Worm (Caenorhabditis elegans): ENCODE measurements around the gene gpc-1.

gpc-1 gene

DNA sequence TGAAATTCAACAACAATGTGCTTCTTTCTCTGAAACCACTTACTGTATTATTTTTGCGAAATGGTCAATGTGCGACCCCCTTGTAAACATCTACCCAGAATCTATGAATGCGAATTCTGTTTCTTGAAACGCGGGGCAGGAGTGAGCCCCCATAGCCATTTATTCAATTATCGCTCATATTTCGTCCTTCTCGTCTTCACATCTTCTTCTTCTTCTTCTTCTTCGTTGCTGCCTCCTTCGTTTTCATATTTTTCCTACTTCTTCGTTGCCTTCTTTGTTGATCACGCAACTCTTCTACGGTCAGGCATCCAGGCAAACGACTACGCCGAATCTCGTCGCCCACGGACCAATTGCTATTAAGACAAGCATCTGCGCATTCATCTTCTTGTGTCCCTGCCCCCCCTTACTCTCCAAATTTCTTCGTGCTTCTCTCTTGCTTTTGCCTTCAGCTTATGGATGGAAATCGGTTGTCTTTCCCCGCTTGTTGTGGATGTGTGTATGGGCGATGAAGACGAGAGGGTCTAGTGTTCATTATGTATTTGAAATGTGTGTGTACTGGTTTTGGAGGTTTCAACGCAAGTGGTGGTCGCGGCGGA, 17.4 kb upstream of the gpc-1 start:
- no peak for TF ChIP-seq ceh-36 (tag; optimal IDR thresholded peaks at IDR 0.05)
- peak; percentile 44 for TF ChIP-seq hmg-4 (GFP tag; optimal IDR thresholded peaks at IDR 0.05)

DNA sequence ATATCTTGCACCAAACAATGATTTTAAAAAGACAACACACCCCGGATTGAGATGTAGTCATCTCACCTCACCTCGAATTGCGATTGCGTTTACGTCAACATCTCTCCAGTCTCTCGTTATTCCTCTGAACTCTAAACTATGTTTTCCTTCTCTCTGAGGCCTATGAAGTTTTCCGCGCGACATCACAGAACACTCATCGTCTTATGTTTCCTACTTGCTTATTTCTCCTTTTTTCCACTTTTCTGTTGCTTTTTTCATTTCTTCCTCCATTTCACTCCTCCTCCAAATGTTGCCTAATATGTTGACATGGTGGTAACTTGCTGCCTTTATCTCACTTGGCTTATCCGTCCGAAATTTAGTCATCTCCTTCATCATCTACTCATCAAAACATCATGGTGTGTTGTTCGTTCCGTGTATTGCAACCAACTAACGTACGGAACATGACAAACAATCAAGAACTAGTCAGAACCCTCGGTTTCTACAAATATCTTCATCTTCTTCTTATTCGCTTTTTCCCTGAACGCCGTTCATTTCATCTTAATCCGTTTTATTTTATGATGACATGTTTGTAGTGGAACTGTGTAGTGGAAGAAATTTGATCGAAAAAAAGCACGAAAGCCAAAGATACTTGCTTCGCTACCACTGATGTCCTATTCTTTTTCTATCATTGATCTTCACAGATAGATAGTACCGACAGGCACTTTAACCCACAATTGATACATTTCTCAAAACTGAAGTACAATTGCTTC, 14.5 kb upstream of the gpc-1 start:
- TF ChIP-seq B0310.2 (tag; optimal IDR thresholded peaks at IDR 0.05) (no peak), pes-1 (GFP tag; IDR thresholded peaks at IDR 0.05) (no peak), tbx-11 (GFP tag; IDR thresholded peaks at IDR 0.05) (no peak), hmbx-1 (tag; optimal IDR thresholded peaks at IDR 0.05) (no peak), scrt-1 (GFP tag; IDR thresholded peaks at IDR 0.05) (no peak), aly-1 (tag; optimal IDR thresholded peaks at IDR 0.05) (no peak), ets-7 (tag; optimal IDR thresholded peaks at IDR 0.05) (no peak), hnd-1 (tag; optimal IDR thresholded peaks at IDR 0.05) (no peak), tbx-37 (GFP tag; conservative IDR thresholded peaks at IDR 0.05) (no peak), tra-4 (tag; optimal IDR thresholded peaks at IDR 0.05) (no peak), ama-1 (optimal IDR thresholded peaks at IDR 0.05) (no peak), F13C5.2 (tag; optimal IDR thresholded peaks at IDR 0.05) (no peak), ceh-13 (GFP tag; optimal IDR thresholded peaks at IDR 0.05) (no peak), sea-1 (GFP tag; conservative IDR thresholded peaks at IDR 0.05) (no peak), flt-1 (GFP tag; IDR thresholded peaks at IDR 0.05) (no peak), ceh-36 (tag; optimal IDR thresholded peaks at IDR 0.05) (no peak), hmg-4 (GFP tag; optimal IDR thresholded peaks at IDR 0.05) (no peak)

DNA sequence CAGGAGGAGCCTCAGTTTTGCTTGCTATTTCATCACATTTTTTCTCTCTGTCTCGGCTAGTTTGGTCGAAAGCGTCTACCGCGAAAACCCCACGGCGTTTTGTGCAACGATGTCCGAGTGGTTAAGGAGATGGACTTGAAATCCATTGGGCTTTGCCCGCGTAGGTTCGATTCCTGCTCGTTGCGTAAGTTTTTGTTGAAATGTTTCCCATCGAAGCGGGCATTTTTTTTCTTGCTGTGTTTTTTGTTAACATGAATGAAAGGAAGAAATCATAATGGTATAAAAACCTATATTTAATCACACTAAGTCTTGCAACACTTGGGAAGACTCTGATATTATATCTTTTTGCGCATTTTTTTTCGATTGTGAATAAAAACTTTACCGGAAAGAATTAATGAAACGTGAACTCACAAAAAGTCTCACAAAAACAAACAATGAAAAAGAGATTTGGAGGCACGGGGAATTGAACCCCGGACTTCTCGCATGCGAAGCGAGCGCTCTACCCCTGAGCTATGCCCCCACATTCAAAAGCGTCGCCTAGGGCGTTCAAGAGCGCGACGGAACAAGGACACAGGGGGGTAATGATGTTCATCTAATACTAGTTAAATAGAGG, 5.2 kb upstream of the gpc-1 start:
- TF ChIP-seq scrt-1 (GFP tag; IDR thresholded peaks at IDR 0.05), result peak; percentile 91
- peak; percentile 83 for TF ChIP-seq aly-1 (tag; optimal IDR thresholded peaks at IDR 0.05)
- peak; percentile 76 for TF ChIP-seq hmbx-1 (tag; optimal IDR thresholded peaks at IDR 0.05)
- peak; percentile 79 for TF ChIP-seq tra-4 (tag; optimal IDR thresholded peaks at IDR 0.05)
- TF ChIP-seq ama-1 (optimal IDR thresholded peaks at IDR 0.05), result no peak
- TF ChIP-seq hnd-1 (tag; optimal IDR thresholded peaks at IDR 0.05), result peak; percentile 77
- peak; percentile 82 for TF ChIP-seq sea-1 (GFP tag; conservative IDR thresholded peaks at IDR 0.05)
- peak; percentile 88 for TF ChIP-seq pes-1 (GFP tag; IDR thresholded peaks at IDR 0.05)
- TF ChIP-seq F13C5.2 (tag; optimal IDR thresholded peaks at IDR 0.05), result peak; percentile 89
- TF ChIP-seq hmg-4 (GFP tag; optimal IDR thresholded peaks at IDR 0.05), result no peak
- TF ChIP-seq ceh-13 (GFP tag; optimal IDR thresholded peaks at IDR 0.05), result peak; percentile 70
- TF ChIP-seq ceh-36 (tag; optimal IDR thresholded peaks at IDR 0.05), result peak; percentile 90
- TF ChIP-seq ets-7 (tag; optimal IDR thresholded peaks at IDR 0.05), result peak; percentile 66
- peak; percentile 80 for TF ChIP-seq tbx-11 (GFP tag; IDR thresholded peaks at IDR 0.05)
- peak; percentile 67 for TF ChIP-seq B0310.2 (tag; optimal IDR thresholded peaks at IDR 0.05)
- peak; percentile 84 for TF ChIP-seq tbx-37 (GFP tag; conservative IDR thresholded peaks at IDR 0.05)
- TF ChIP-seq flt-1 (GFP tag; IDR thresholded peaks at IDR 0.05), result peak; percentile 90

DNA sequence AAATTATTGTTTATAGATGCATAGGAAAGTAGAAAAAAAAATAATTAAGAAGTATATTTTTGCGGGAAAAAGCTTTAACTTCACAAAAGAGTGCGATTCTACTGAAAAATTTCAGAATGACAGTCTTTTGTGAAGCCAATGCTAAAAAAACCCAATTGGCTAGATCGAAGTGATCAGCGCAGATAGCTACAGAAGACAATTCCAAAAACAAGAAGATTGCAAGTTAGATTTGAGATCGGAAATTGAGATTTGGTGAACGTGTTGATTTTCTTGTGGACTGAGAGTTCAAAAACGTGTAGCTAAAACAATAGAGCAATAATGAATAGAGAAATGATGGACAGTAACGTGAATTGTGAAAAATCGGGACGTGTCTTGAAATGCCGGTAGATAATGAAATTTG, 3.6 kb downstream of the gpc-1 start:
- no peak for TF ChIP-seq sea-1 (GFP tag; conservative IDR thresholded peaks at IDR 0.05)
- TF ChIP-seq hmbx-1 (tag; optimal IDR thresholded peaks at IDR 0.05), result no peak
- no peak for TF ChIP-seq tbx-11 (GFP tag; IDR thresholded peaks at IDR 0.05)
- no peak for TF ChIP-seq scrt-1 (GFP tag; IDR thresholded peaks at IDR 0.05)
- no peak for TF ChIP-seq F13C5.2 (tag; optimal IDR thresholded peaks at IDR 0.05)
- no peak for TF ChIP-seq ama-1 (optimal IDR thresholded peaks at IDR 0.05)
- TF ChIP-seq tbx-37 (GFP tag; conservative IDR thresholded peaks at IDR 0.05), result no peak
- TF ChIP-seq pes-1 (GFP tag; IDR thresholded peaks at IDR 0.05), result no peak
- TF ChIP-seq hnd-1 (tag; optimal IDR thresholded peaks at IDR 0.05), result no peak
- TF ChIP-seq tra-4 (tag; optimal IDR thresholded peaks at IDR 0.05), result no peak
- no peak for TF ChIP-seq hmg-4 (GFP tag; optimal IDR thresholded peaks at IDR 0.05)
- no peak for TF ChIP-seq ceh-13 (GFP tag; optimal IDR thresholded peaks at IDR 0.05)
- TF ChIP-seq ceh-36 (tag; optimal IDR thresholded peaks at IDR 0.05), result no peak
- TF ChIP-seq ets-7 (tag; optimal IDR thresholded peaks at IDR 0.05), result no peak
- no peak for TF ChIP-seq flt-1 (GFP tag; IDR thresholded peaks at IDR 0.05)
- no peak for TF ChIP-seq aly-1 (tag; optimal IDR thresholded peaks at IDR 0.05)
- TF ChIP-seq B0310.2 (tag; optimal IDR thresholded peaks at IDR 0.05), result no peak

DNA sequence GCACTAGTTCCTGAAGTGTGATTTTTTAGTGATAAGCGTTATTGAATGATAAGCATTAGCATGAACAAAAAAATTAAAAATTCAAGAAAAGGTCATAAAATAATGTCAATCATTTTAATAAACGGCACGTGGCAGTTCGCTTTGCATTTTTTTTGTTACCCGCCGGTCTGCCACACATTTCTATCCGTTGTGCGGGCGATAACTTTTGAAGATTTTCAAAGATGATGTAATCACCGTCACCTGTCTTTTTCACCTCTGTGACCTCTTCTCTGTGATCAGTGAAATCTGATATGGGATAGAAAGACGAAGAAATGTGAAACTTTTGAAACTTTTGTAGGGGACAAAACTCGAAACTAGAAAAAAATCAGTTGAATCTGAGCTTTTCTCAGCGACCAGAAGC, 6.9 kb downstream of the gpc-1 start:
- TF ChIP-seq F13C5.2 (tag; optimal IDR thresholded peaks at IDR 0.05) (no peak), ceh-13 (GFP tag; optimal IDR thresholded peaks at IDR 0.05) (no peak), ceh-36 (tag; optimal IDR thresholded peaks at IDR 0.05) (no peak), B0310.2 (tag; optimal IDR thresholded peaks at IDR 0.05) (no peak), scrt-1 (GFP tag; IDR thresholded peaks at IDR 0.05) (no peak), aly-1 (tag; optimal IDR thresholded peaks at IDR 0.05) (no peak), flt-1 (GFP tag; IDR thresholded peaks at IDR 0.05) (no peak)

DNA sequence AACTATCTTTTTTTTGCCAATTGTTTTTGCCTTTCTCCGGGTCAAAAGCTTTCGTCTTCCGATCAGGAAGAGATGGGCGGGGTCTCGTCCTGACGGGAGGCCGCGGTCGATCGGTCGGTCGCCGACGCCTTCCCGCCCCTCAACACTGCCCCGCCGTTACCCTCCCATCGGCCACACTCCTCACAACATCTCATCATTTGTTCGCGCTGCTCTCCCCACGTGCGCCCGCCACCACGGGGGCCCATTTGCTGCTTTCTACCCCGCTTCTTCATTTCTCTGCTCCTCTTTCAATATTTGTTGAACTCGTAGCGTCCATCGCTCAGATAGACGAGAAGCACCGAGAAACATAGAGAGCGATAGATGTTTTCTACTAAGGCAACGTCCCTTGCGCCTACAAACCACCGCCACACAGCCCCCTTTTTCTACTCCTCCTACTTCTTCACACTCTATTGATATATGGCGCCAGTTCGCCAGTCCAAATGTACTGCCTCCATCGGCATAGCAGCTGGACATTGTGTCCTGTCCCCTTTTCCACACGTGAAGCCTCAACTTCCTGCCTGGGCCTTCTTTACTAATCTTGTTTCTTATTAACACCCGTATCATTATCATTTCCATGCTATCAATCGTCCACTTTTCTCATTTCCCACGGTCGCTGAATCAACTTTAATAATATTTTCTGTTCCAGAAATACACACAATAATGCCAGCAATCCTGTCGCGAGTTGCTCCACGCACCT, 7.8 kb downstream of the gpc-1 start, which contains the start of gene bcat-1:
Gene bcat-1, plus strand, starts transcription at position 686 of the 736 bp plus-strand sequence.
- TF ChIP-seq aly-1 (tag; optimal IDR thresholded peaks at IDR 0.05) (peak; percentile 13), sea-1 (GFP tag; conservative IDR thresholded peaks at IDR 0.05) (no peak), hnd-1 (tag; optimal IDR thresholded peaks at IDR 0.05) (no peak), hmbx-1 (tag; optimal IDR thresholded peaks at IDR 0.05) (no peak), scrt-1 (GFP tag; IDR thresholded peaks at IDR 0.05) (no peak), ets-7 (tag; optimal IDR thresholded peaks at IDR 0.05) (no peak)

Measured in whole organism, early embryonic.